Fruit fly (Drosophila melanogaster): Measurements from ENCODE around the gene CG9747.

DNA sequence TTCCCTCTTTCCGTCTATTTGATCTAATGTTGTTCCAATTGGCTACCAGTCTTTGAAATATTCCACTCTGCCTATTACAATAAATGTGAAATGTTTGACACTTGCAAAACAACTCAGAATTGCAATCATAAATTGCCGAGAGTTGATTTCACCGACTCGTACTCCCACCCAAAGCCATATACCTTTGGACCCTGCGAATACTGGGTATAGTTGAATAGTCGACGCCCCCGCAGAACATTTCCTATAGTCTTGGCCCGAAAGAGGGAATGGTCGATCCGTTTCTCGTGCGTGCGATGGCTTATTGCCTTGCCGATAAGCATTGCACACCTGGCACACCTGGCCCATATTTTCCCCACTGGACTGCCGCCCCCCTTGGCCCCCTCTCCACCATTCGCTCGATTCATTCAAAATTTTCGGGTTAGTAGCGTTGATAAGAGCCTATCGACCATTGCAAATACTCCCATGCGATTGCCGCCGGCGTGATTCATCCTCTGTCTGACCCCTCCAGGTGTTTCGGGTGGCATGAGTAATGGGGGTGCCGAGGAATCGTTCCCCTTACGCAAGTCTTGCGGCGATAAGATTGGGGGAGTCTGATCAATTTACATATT lies 9.1 kb upstream of the CG9747 start:
- TF ChIP-seq CTCF (optimal IDR thresholded peaks at IDR 0.05) (no peak), CG8478 (optimal IDR thresholded peaks at IDR 0.05) (no peak)
